Fruit fly (Drosophila melanogaster) whole organism, adult: ENCODE results near the gene CG31729.

ENCODE experiments used
- CG7045 ChIP-seq: fragments of 200-800 bp; sonication (Bioruptor generic); optimal IDR thresholded peaks from 2 replicates; lab custom pipeline; 2017; ENCODE audit warnings: missing biosample characterization, mild to moderate bottlenecking, missing genetic modification characterization
- Crg-1 ChIP-seq: fragments of 200-800 bp; sonication (Bioruptor generic); optimal IDR thresholded peaks from 2 replicates; lab custom pipeline; 2016; ENCODE audit warnings: missing biosample characterization, missing genetic modification characterization
- bab1 ChIP-seq: fragments of 200-800 bp; sonication (Bioruptor generic); optimal IDR thresholded peaks from 3 replicates; lab custom pipeline; 2019; ENCODE audit warnings: missing biosample characterization, mild to moderate bottlenecking, missing genetic modification characterization, moderate library complexity
- cnc ChIP-seq, 2 experiments: fragments of >200 bp; optimal IDR thresholded peaks; 2 replicates each; lab custom pipeline; 2017
- toe ChIP-seq: fragments of 200-800 bp; sonication (Bioruptor generic); optimal IDR thresholded peaks from 2 replicates; lab custom pipeline; 2016; ENCODE audit warnings: missing biosample characterization, missing genetic modification characterization

DNA sequence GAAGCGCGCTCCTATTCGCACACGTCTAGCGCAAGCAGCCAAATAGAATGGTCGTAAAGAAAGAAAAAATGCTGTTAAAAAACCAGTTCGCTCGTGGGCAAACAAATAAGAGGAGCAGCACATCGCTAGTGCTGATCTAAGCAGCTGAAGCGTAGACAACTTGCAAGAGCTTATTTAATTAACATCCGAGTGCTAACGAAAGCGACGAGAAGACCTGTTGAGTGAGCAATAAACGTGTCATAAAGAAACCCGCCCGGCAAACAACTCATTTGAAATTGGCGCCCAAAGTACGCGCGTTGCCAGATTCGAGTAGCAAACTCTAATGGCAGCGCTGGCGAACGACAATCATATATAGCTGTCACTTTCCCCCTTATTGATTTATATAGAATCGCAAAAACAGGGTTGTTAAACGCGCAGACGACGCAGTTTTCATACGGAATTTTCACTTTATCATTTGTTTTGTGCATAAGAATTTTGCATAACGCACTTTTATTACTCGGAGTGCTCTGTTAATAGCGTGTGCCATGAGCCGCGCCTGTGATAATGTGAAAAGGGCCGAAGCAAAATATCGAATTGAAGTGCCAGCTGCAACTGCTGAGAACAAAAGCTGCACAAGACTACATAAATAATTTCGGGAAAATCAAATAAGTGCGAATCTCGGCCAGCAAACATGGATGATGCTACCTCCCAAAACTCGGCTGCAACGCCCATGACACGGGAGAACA is 6.3 kb downstream of the CG31729 start:
- no peak for TF ChIP-seq bab1 (GFP tag; lab: Kevin White, UChicago)
- no peak for TF ChIP-seq Crg-1 (GFP tag; lab: Kevin White, UChicago)
- no peak for TF ChIP-seq CG7045 (GFP tag; lab: Kevin White, UChicago)
- no peak for TF ChIP-seq cnc (optimal IDR thresholded peaks at IDR 0.05; lab: Kevin White, UChicago)
- TF ChIP-seq toe, result no peak
